Fruit fly (Drosophila melanogaster) Kc167 (cell line): ENCODE measurements around the gene Zasp67.

Experiments used
- Sin3A ChIP-seq: fragments of >200 bp; optimal IDR thresholded peaks from 2 replicates; lab custom pipeline; 2018; ENCODE audit warnings: missing external identifiers
- h ChIP-seq: fragments of >200 bp; optimal IDR thresholded peaks from 3 replicates; lab custom pipeline; 2018; ENCODE audit warnings: missing external identifiers
- insv ChIP-seq: fragments of >200 bp; optimal IDR thresholded peaks from 3 replicates; lab custom pipeline; 2018; ENCODE audit warnings: missing external identifiers
- ttk ChIP-seq: sonication (Bioruptor generic); optimal IDR thresholded peaks from 2 replicates; lab custom pipeline; 2017; ENCODE audit warnings: missing external identifiers

DNA sequence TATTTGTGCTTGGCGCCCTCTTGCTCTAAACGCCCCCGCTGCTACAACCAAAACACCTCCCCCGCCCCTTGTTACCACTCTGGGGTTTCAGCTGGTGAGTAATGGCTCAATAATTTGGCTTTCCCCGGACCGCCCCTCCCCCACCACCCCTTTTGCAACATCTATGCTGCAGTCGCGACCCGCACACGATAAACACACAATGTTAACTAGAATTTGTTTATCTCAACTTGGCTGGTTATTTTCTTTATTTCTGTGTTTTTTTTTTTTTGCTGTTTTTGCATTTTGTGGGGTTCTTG lies 31.8 kb downstream of the Zasp67 start:
- no peak for TF ChIP-seq h (lab: Kevin White, UChicago)
- TF ChIP-seq ttk (lab: Kevin White, UChicago) = no peak
- no peak for TF ChIP-seq insv (lab: Kevin White, UChicago)
- TF ChIP-seq Sin3A (lab: Kevin White, UChicago) = no peak
